Fruit fly (Drosophila melanogaster): Measurements from ENCODE around the gene Jon65Aii.

The Jon65Aii gene

dm6 chr3L:6059062-6059708, 7.1 kb downstream of the Jon65Aii start, which contains the start of gene CG6592 (continued):
- TF ChIP-seq CG18476 (GFP tag; optimal IDR thresholded peaks at IDR 0.05) (no peak), emc (GFP tag; optimal IDR thresholded peaks at IDR 0.05) (no peak), al (GFP tag; IDR thresholded peaks at IDR 0.05) (no peak), Deaf1 (tag; optimal IDR thresholded peaks at IDR 0.05) (no peak), Meics (GFP tag; optimal IDR thresholded peaks at IDR 0.05) (no peak), Hr3 (GFP tag; optimal IDR thresholded peaks at IDR 0.05) (no peak), odd (GFP tag; optimal IDR thresholded peaks at IDR 0.05) (no peak), CG10431 (GFP tag; optimal IDR thresholded peaks at IDR 0.05) (peak; percentile 3), Drgx (GFP tag; IDR thresholded peaks at IDR 0.05) (no peak), Poxn (GFP tag; IDR thresholded peaks at IDR 0.05) (no peak)

dm6 chr3L:6062860-6063607, 10.9 kb downstream of the Jon65Aii start, which contains the start of gene CG10472:
CG10472 (minus strand) TSS chr3L:6062910.
- peak in 1 of 2 experiments; percentile 85 for TF ChIP-seq Pdp1 (GFP tag; optimal IDR thresholded peaks at IDR 0.05)
- TF ChIP-seq sug (tag; optimal IDR thresholded peaks at IDR 0.05): peak; percentile 66
- peak; percentile 65 for TF ChIP-seq grn (GFP tag; optimal IDR thresholded peaks at IDR 0.05)
- no peak for TF ChIP-seq CG11085 (GFP tag; IDR thresholded peaks at IDR 0.05)
- peak; percentile 75 for TF ChIP-seq sd (tag; optimal IDR thresholded peaks at IDR 0.05)
- TF ChIP-seq CG34376 (GFP tag; optimal IDR thresholded peaks at IDR 0.05): peak; percentile 27
- TF ChIP-seq Nf-YB (GFP tag; optimal IDR thresholded peaks at IDR 0.05): no peak
- TF ChIP-seq exex (tag; optimal IDR thresholded peaks at IDR 0.05): peak; percentile 98
- TF ChIP-seq ranshi (GFP tag; IDR thresholded peaks at IDR 0.05): no peak
- TF ChIP-seq Six4 (GFP tag; optimal IDR thresholded peaks at IDR 0.05): no peak
- no peak for TF ChIP-seq CG3163 (GFP tag; optimal IDR thresholded peaks at IDR 0.05)
- peak; percentile 2 for TF ChIP-seq mirr (GFP tag; optimal IDR thresholded peaks at IDR 0.05)
- TF ChIP-seq CG18599 (GFP tag; optimal IDR thresholded peaks at IDR 0.05): peak; percentile 7

- TF ChIP-seq CG2889 (GFP tag; IDR thresholded peaks at IDR 0.05) (no peak), chinmo (GFP tag; IDR thresholded peaks at IDR 0.05; ENCODE audit: partially characterized antibody) (0 out of 4 replicates have a peak, but pooled peaks have one; percentile 38), Deaf1 (tag; optimal IDR thresholded peaks at IDR 0.05) (peak; percentile 56)
Measured at dm6 chr3L:6065881-6066389, 13.8 kb downstream of the Jon65Aii start, which contains the start of gene CG42269. CG42269 (plus strand) TSS chr3L:6066296.

dm6 chr3L:6068178-6068577, 16.1 kb downstream of the Jon65Aii start:
- TF ChIP-seq zen (tag; optimal IDR thresholded peaks at IDR 0.05) (peak; percentile 95), CG10209 (GFP tag; optimal IDR thresholded peaks at IDR 0.05) (no peak), HmgZ (tag; optimal IDR thresholded peaks at IDR 0.05) (no peak), CG7786 (GFP tag; optimal IDR thresholded peaks at IDR 0.05) (no peak), sqz (GFP tag; optimal IDR thresholded peaks at IDR 0.05) (no peak), fru (optimal IDR thresholded peaks at IDR 0.05) (no peak), CG2129 (GFP tag; IDR thresholded peaks at IDR 0.05; ENCODE audit: partially characterized antibody) (no peak), CG10959 (GFP tag; IDR thresholded peaks at IDR 0.05) (no peak), Ssrp (tag; optimal IDR thresholded peaks at IDR 0.05) (no peak), pan (optimal IDR thresholded peaks at IDR 0.05) (no peak), pan (GFP tag; optimal IDR thresholded peaks at IDR 0.05 in 1 of 2, IDR thresholded peaks at IDR 0.05 in 1 of 2) (no peak), Ravus (GFP tag; IDR thresholded peaks at IDR 0.05) (no peak), al (GFP tag; IDR thresholded peaks at IDR 0.05) (no peak), CG12744 (GFP tag; optimal IDR thresholded peaks at IDR 0.05) (no peak), CG17186 (GFP tag; optimal IDR thresholded peaks at IDR 0.05) (no peak), nerfin-2 (GFP tag; IDR thresholded peaks at IDR 0.05; ENCODE audit: partially characterized antibody) (no peak), sim (GFP tag; IDR thresholded peaks at IDR 0.05) (no peak), dati (GFP tag; IDR thresholded peaks at IDR 0.05) (no peak), CG7963 (GFP tag; IDR thresholded peaks at IDR 0.05; ENCODE audit: partially characterized antibody) (no peak), D19A (tag; optimal IDR thresholded peaks at IDR 0.05) (no peak), z (GFP tag; IDR thresholded peaks at IDR 0.05) (no peak)

Measured in whole organism, embryonic.